Fruit fly (Drosophila melanogaster) whole organism, pupa: Measurements from ENCODE around the gene CG5614.

Experiments used
- CG12605 ChIP-seq: fragments of 200-800 bp; sonication (Bioruptor generic); IDR thresholded peaks from 2 replicates; pipeline ENCODE4 v1.3.6; 2022; ENCODE audit warnings: missing biosample characterization, missing genetic modification characterization
- CG14655 ChIP-seq: fragments of 200-800 bp; sonication (Bioruptor generic); optimal IDR thresholded peaks from 3 replicates; lab custom pipeline; 2017; ENCODE audit warnings: mild to moderate bottlenecking, missing biosample characterization, missing genetic modification reagents, missing genetic modification characterization
- CG15710 ChIP-seq: fragments of 200-800 bp; sonication (Bioruptor generic); optimal IDR thresholded peaks from 2 replicates; lab custom pipeline; 2018; ENCODE audit warnings: missing biosample characterization, mild to moderate bottlenecking, missing genetic modification characterization, moderate library complexity
- CG17806 ChIP-seq: fragments of 200-800 bp; sonication (Bioruptor generic); optimal IDR thresholded peaks from 2 replicates; lab custom pipeline; 2018; ENCODE audit warnings: missing biosample characterization, mild to moderate bottlenecking, missing genetic modification characterization, moderate library complexity
- CG8159 ChIP-seq: fragments of 200-800 bp; sonication (Bioruptor generic); optimal IDR thresholded peaks from 3 replicates; lab custom pipeline; 2018; ENCODE audit warnings: missing biosample characterization, mild to moderate bottlenecking, missing genetic modification characterization, moderate library complexity
- CG8301 ChIP-seq: fragments of 200-800 bp; sonication (Bioruptor generic); optimal IDR thresholded peaks from 2 replicates; lab custom pipeline; 2018; ENCODE audit warnings: missing biosample characterization, mild to moderate bottlenecking, missing genetic modification characterization
- D1 ChIP-seq: fragments of 200-800 bp; sonication (Bioruptor generic); optimal IDR thresholded peaks from 2 replicates; lab custom pipeline; 2018; ENCODE audit warnings: missing biosample characterization, mild to moderate bottlenecking, missing genetic modification characterization, moderate library complexity
- Ets98B ChIP-seq: fragments of 200-800 bp; sonication (Bioruptor generic); IDR thresholded peaks from 2 replicates; pipeline ENCODE4 v1.3.6; 2022; ENCODE audit warnings: missing biosample characterization, missing genetic modification characterization
- Pif1A ChIP-seq: fragments of 200-800 bp; sonication (Bioruptor generic); optimal IDR thresholded peaks from 3 replicates; lab custom pipeline; 2016; ENCODE audit warnings: missing biosample characterization, missing genetic modification characterization
- Snoo ChIP-seq: fragments of 200-800 bp; sonication (Bioruptor generic); optimal IDR thresholded peaks from 3 replicates; lab custom pipeline; 2017; ENCODE audit warnings: missing biosample characterization, mild to moderate bottlenecking, missing genetic modification characterization, inconsistent platforms
- gl ChIP-seq: fragments of 200-800 bp; sonication (Bioruptor generic); optimal IDR thresholded peaks from 2 replicates; lab custom pipeline; 2018; ENCODE audit warnings: missing biosample characterization, mild to moderate bottlenecking, missing genetic modification characterization
- rn ChIP-seq: fragments of 200-800 bp; sonication (Bioruptor generic); IDR thresholded peaks from 2 replicates; pipeline ENCODE4 v1.3.6; 2022; ENCODE audit warnings: missing biosample characterization, missing genetic modification characterization

DNA sequence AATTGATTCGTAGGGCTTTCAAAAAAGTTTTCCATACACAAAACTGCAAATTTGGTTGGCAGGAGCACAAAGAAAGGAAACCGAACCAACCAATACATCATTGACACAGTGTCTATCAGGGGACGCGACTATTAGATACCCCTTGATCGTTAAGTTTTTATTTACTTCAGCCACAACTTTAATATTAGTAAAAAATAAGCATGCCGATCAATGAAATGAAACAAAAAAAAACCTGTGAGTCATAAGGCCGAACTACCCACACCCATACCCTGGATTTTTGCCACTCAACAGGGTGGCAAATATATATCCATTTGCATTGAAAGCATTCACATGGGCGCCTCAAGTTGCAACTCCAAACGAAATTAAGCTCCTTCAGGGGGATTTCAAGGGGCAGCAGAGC lies 36.7 kb downstream of the CG5614 start:
- TF ChIP-seq gl (no peak), CG12605 (GFP tag; lab: Robert Waterston, UW) (no peak), CG15710 (tag; lab: Kevin White, UChicago) (no peak), D1 (no peak), CG8301 (no peak), CG14655 (no peak), CG17806 (peak; percentile 23), CG8159 (tag; lab: Kevin White, UChicago) (no peak), Ets98B (GFP tag; lab: Robert Waterston, UW) (peak; percentile 64), rn (GFP tag; lab: Robert Waterston, UW) (no peak), Snoo (tag; lab: Kevin White, UChicago) (no peak), Pif1A (GFP tag; lab: Kevin White, UChicago) (peak; percentile 42)
